Fruit fly (Drosophila melanogaster) whole organism: Measurements from ENCODE around the gene Neurl4.

Experiments
- CG8478 ChIP-seq: fragments of >200 bp; optimal IDR thresholded peaks from 2 replicates; lab custom pipeline; 2018; ENCODE audit warnings: inconsistent platforms
- Dll ChIP-seq: fragments of >200 bp; optimal IDR thresholded peaks from 2 replicates; lab custom pipeline; 2017
- EcR ChIP-seq, 2 experiments: fragments of >200 bp; optimal IDR thresholded peaks; 2 replicates each; lab custom pipeline; 2017; ENCODE audit warnings: missing biosample characterization in 2 of 2, missing genetic modification characterization in 2 of 2, missing genetic modification reagents in 2 of 2
- pan ChIP-seq: fragments of >200 bp; optimal IDR thresholded peaks from 2 replicates; lab custom pipeline; 2017
- psq ChIP-seq: fragments of >200 bp; optimal IDR thresholded peaks from 2 replicates; lab custom pipeline; 2017
- usp ChIP-seq: fragments of >200 bp; optimal IDR thresholded peaks from 2 replicates; lab custom pipeline; 2017; ENCODE audit warnings: missing biosample characterization, missing genetic modification characterization, mixed read lengths

DNA sequence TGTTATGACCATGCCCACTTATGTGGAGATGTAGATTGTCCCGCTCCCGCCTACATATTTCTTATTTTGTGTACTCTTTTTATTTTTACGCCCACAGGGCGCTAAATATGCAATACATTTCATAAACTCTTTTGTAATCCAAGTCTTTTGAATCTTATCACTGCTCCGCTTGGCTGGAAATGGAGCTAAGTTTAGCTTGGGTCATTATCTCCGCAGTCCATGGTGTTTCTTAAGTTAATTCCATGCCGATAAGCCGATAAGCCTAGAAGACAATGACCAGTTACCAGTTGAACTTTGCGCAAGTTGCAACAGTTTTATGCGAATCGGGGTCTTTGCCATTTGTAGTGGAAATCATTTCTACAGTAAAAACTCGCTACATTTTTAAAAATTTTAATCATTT, 53.3 kb downstream of the Neurl4 start:
- TF ChIP-seq usp (no peak), psq (lab: Kevin White, UChicago) (no peak), Dll (lab: Kevin White, UChicago) (no peak), pan (no peak), CG8478 (no peak), EcR (GFP tag; optimal IDR thresholded peaks at IDR 0.05; lab: Kevin White, UChicago) (no peak)
